Worm (Caenorhabditis elegans) whole organism, L2 larva: ENCODE data around the gene mec-12.

Experiments
- Y55F3AM.14 ChIP-seq: fragments of 200-800 bp; sonication (Bioruptor generic); optimal IDR thresholded peaks from 2 replicates; lab custom pipeline; 2018; ENCODE audit warnings: mild to moderate bottlenecking, missing genetic modification characterization, missing compliant biosample characterization
- ZK546.5 ChIP-seq: sonication (generic microtip); optimal IDR thresholded peaks from 2 replicates; lab custom pipeline; 2017; ENCODE audit warnings: missing biosample characterization, missing genetic modification characterization
- aly-2 ChIP-seq: fragments of 150-350 bp; optimal IDR thresholded peaks from 2 replicates; lab custom pipeline; 2014; ENCODE audit warnings: missing biosample characterization, missing genetic modification characterization
- ama-1 ChIP-seq: fragments of 150-350 bp; optimal IDR thresholded peaks from 2 replicates; lab custom pipeline; 2018; ENCODE audit warnings: inconsistent platforms
- lin-13 ChIP-seq: fragments of 150-350 bp; optimal IDR thresholded peaks from 2 replicates; lab custom pipeline; 2014; ENCODE audit warnings: missing biosample characterization, missing genetic modification reagents, missing genetic modification characterization
- lin-39 ChIP-seq: fragments of 150-350 bp; optimal IDR thresholded peaks from 2 replicates; lab custom pipeline; 2014; ENCODE audit warnings: missing biosample characterization, missing genetic modification reagents, missing genetic modification characterization
- mdl-1 ChIP-seq, 2 experiments: fragments of 150-350 bp in 1 of 2; sonication (generic microtip) in 1 of 2; optimal IDR thresholded peaks; 2 replicates each; lab custom pipeline; 2017; ENCODE audit warnings: missing biosample characterization in 2 of 2, missing genetic modification characterization in 2 of 2
- nhr-129 ChIP-seq: fragments of 150-350 bp; optimal IDR thresholded peaks from 2 replicates; lab custom pipeline; 2014; ENCODE audit warnings: missing biosample characterization, missing genetic modification characterization
- sma-3 ChIP-seq: sonication (generic microtip); optimal IDR thresholded peaks from 2 replicates; lab custom pipeline; 2016; ENCODE audit warnings: missing genetic modification reagents, missing genetic modification characterization, missing compliant biosample characterization
- ztf-11 ChIP-seq: sonication (generic microtip); optimal IDR thresholded peaks from 2 replicates; lab custom pipeline; 2017; ENCODE audit warnings: missing biosample characterization, missing genetic modification characterization

DNA sequence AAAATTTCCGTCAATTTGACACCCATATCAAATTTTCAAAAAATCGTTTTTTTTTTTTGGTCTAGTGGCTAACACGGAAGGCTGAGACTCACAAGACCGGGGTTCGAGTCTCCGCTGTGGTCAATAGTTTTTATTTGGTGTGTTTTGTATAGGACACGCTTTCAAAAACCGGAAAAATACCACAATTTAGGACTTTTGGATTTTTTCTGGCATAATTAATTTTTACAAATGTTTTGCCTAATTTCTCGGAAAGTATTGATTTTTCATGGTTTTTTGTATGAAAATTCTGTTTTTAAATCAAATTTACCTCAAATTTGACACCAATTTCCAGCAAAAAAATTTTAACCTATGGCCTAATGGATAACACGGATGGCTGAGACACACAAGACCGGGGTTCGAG is 46.9 kb upstream of the mec-12 start, which contains the start of gene mks-1:
- TF ChIP-seq Y55F3AM.14 (GFP tag; lab: Kevin White, UChicago), result no peak
- no peak for TF ChIP-seq lin-13 (GFP tag; lab: Kevin White, UChicago)
- TF ChIP-seq ztf-11 (tag; lab: Kevin White, UChicago), result no peak
- no peak for TF ChIP-seq lin-39 (tag; lab: Kevin White, UChicago)
- no peak for TF ChIP-seq mdl-1 (tag; optimal IDR thresholded peaks at IDR 0.05; lab: Kevin White, UChicago)
- no peak for TF ChIP-seq ZK546.5
- TF ChIP-seq aly-2 (tag; lab: Kevin White, UChicago), result no peak
- TF ChIP-seq nhr-129, result no peak
- no peak for TF ChIP-seq ama-1 (lab: Kevin White, UChicago)
- TF ChIP-seq sma-3, result no peak
